Worm (Caenorhabditis elegans) whole organism, L3 larva: Measurements from ENCODE around the gene hlh-8.

Experiments
- R02D3.7 ChIP-seq: fragments of 150-350 bp; optimal IDR thresholded peaks from 2 replicates; lab custom pipeline; 2014; ENCODE audit warnings: missing biosample characterization, missing genetic modification characterization
- ama-1 ChIP-seq: fragments of 150-350 bp; optimal IDR thresholded peaks from 2 replicates; lab custom pipeline; 2018
- ceh-16 ChIP-seq: sonication (generic microtip); optimal IDR thresholded peaks from 2 replicates; lab custom pipeline; 2017; ENCODE audit warnings: missing biosample characterization, missing genetic modification characterization
- egl-27 ChIP-seq: sonication (generic microtip); optimal IDR thresholded peaks from 4 replicates; lab custom pipeline; 2017; ENCODE audit warnings: missing biosample characterization, missing genetic modification reagents, missing genetic modification characterization
- fkh-10 ChIP-seq: sonication (generic microtip); optimal IDR thresholded peaks from 2 replicates; lab custom pipeline; 2017; ENCODE audit warnings: missing biosample characterization, missing genetic modification reagents, missing genetic modification characterization
- lin-15B ChIP-seq: fragments of 150-350 bp; optimal IDR thresholded peaks from 2 replicates; lab custom pipeline; 2014; ENCODE audit warnings: missing biosample characterization, missing genetic modification characterization
- nhr-11 ChIP-seq: fragments of 150-350 bp; optimal IDR thresholded peaks from 2 replicates; lab custom pipeline; 2014; ENCODE audit warnings: missing biosample characterization, missing genetic modification characterization
- nhr-25 ChIP-seq: sonication (generic microtip); optimal IDR thresholded peaks from 2 replicates; lab custom pipeline; 2017; ENCODE audit warnings: missing biosample characterization, missing genetic modification characterization
- sea-2 ChIP-seq: fragments of 150-350 bp; sonication (generic microtip); optimal IDR thresholded peaks from 4 replicates; lab custom pipeline; 2014; ENCODE audit warnings: missing biosample characterization, missing genetic modification reagents, missing genetic modification characterization
- snpc-4 ChIP-seq: fragments of 150-350 bp; optimal IDR thresholded peaks from 2 replicates; lab custom pipeline; 2014; ENCODE audit warnings: missing biosample characterization, missing genetic modification characterization

ce11 chrX:8158975-8159813 lies 42.9 kb downstream of the hlh-8 start, which contains the start of gene hil-3:
- TF ChIP-seq R02D3.7 (no peak), snpc-4 (tag; lab: Kevin White, UChicago) (no peak), fkh-10 (GFP tag; lab: Kevin White, UChicago) (no peak), ama-1 (peak; percentile 14), nhr-25 (no peak), nhr-11 (tag; lab: Kevin White, UChicago) (no peak), ceh-16 (no peak), lin-15B (tag; lab: Kevin White, UChicago) (no peak), egl-27 (tag; lab: Kevin White, UChicago) (no peak), sea-2 (GFP tag; lab: Kevin White, UChicago) (peak; percentile 20)
